Fruit fly (Drosophila melanogaster): ENCODE measurements around the gene CG46335.

DNA sequence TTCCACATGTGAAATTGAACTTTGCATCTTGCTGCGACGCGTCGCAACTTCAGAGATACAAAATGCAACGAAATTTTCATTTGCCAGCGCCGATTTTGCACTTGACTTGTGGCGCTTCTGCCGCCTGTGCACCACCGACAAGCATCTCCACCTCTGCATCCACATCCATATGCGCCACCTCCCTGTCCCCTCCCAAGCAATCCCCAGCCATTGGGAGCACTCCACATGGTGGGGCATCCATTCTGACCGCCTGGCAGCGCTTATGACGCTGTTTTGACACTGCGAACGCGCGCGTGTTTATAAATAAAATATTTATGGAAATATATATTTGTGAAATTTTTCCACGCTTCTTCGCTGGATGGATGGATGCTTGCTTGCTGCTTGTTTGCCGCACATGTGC is 46.8 kb upstream of the CG46335 start:
- TF ChIP-seq pan (optimal IDR thresholded peaks at IDR 0.05), result no peak
- TF ChIP-seq EcR (GFP tag; optimal IDR thresholded peaks at IDR 0.05), result no peak
- TF ChIP-seq psq (optimal IDR thresholded peaks at IDR 0.05), result no peak
- TF ChIP-seq CG8478 (optimal IDR thresholded peaks at IDR 0.05), result no peak
- TF ChIP-seq usp (GFP tag; optimal IDR thresholded peaks at IDR 0.05), result no peak
